Worm (Caenorhabditis elegans): ENCODE results near the gene ZK563.2.

- TF ChIP-seq nhr-25 (tag; optimal IDR thresholded peaks at IDR 0.05) = no peak
- TF ChIP-seq ama-1 (optimal IDR thresholded peaks at IDR 0.05) = no peak
Observed at ce11 chrX:3401701-3402100, 32.9 kb downstream of the ZK563.2 start, which contains the start of gene C04F6.9.

Data from whole organism, L2 larva.